Worm (Caenorhabditis elegans): Measurements from ENCODE around the gene sqst-4.

DNA sequence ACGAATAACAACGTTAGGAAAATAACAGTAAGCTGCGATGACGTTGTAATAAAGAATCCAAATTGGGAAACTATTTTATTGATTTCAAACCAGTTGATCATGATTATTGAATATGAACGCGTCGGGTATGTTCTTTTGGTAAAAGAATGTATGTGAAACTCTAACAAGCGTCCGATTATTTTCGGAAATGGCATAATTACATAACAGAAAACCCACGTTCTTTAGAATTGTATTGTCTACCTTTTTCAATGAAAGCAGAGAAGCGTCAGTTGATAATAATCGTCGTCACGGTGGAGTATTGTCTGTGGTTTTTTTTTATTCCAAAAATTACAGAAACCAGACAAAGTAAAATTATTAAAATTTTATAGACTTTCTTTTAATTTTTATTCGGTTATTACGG is 33.2 kb upstream of the sqst-4 start, which contains the start of gene str-14:
- TF ChIP-seq tbx-11 (GFP tag; IDR thresholded peaks at IDR 0.05) (no peak), flt-1 (GFP tag; IDR thresholded peaks at IDR 0.05) (no peak), ets-7 (tag; optimal IDR thresholded peaks at IDR 0.05) (no peak), B0310.2 (tag; optimal IDR thresholded peaks at IDR 0.05) (no peak), aly-1 (tag; optimal IDR thresholded peaks at IDR 0.05) (no peak), ama-1 (optimal IDR thresholded peaks at IDR 0.05) (no peak), pes-1 (GFP tag; IDR thresholded peaks at IDR 0.05) (no peak), ceh-13 (GFP tag; optimal IDR thresholded peaks at IDR 0.05) (no peak), sea-1 (GFP tag; conservative IDR thresholded peaks at IDR 0.05) (no peak), hmbx-1 (tag; optimal IDR thresholded peaks at IDR 0.05) (no peak), F13C5.2 (tag; optimal IDR thresholded peaks at IDR 0.05) (no peak), ceh-36 (tag; optimal IDR thresholded peaks at IDR 0.05) (no peak), scrt-1 (GFP tag; IDR thresholded peaks at IDR 0.05) (no peak), hmg-4 (GFP tag; optimal IDR thresholded peaks at IDR 0.05) (no peak)

All from whole organism, early embryonic.